Worm (Caenorhabditis elegans): ENCODE data around the gene mrpl-10.

DNA sequence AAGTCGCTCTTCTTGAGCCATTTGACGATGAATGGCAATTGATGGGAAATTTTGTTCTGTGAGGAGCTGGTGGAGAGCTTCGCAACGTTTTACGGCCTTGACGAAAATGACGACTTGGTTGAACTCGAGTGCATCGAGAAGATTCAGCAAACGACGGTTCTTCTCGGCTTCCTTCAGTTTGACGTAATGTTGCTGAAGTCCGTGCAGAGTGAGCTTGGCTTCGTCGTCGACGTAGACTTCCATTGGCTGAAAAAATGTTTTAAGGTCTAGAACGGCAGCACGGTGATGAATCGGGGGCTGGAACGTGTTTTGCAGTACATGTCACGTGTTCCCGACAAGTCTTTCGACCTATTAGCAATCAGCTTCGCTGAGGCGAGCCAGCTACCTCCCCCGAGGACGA, 49.1 kb upstream of the mrpl-10 start:
- TF ChIP-seq scrt-1 (GFP tag; IDR thresholded peaks at IDR 0.05) (no peak), F13C5.2 (tag; optimal IDR thresholded peaks at IDR 0.05) (no peak)

All from whole organism, early embryonic.